Worm (Caenorhabditis elegans) whole organism, midembryonic: ENCODE data around the gene rpl-29.

ENCODE experiments used
- T22C8.4 ChIP-seq: fragments of 200-800 bp; sonication (Bioruptor generic); IDR thresholded peaks from 2 replicates; pipeline ENCODE4 v1.3.6; 2022; ENCODE audit warnings: missing genetic modification characterization, missing compliant biosample characterization
- cog-1 ChIP-seq: sonication (generic microtip); optimal IDR thresholded peaks from 2 replicates; lab custom pipeline; 2016; ENCODE audit warnings: missing genetic modification characterization, missing compliant biosample characterization
- klf-2 ChIP-seq: fragments of 200-800 bp; sonication (Bioruptor generic); conservative IDR thresholded peaks from 2 replicates; pipeline ENCODE4 v1.3.6; 2022; ENCODE audit warnings: missing genetic modification reagents, missing genetic modification characterization, missing compliant biosample characterization
- ztf-29 ChIP-seq: fragments of 200-800 bp; sonication (Bioruptor generic); IDR thresholded peaks from 2 replicates; pipeline ENCODE4 v1.3.6; 2022; ENCODE audit warnings: missing genetic modification reagents, missing genetic modification characterization, missing compliant biosample characterization

DNA sequence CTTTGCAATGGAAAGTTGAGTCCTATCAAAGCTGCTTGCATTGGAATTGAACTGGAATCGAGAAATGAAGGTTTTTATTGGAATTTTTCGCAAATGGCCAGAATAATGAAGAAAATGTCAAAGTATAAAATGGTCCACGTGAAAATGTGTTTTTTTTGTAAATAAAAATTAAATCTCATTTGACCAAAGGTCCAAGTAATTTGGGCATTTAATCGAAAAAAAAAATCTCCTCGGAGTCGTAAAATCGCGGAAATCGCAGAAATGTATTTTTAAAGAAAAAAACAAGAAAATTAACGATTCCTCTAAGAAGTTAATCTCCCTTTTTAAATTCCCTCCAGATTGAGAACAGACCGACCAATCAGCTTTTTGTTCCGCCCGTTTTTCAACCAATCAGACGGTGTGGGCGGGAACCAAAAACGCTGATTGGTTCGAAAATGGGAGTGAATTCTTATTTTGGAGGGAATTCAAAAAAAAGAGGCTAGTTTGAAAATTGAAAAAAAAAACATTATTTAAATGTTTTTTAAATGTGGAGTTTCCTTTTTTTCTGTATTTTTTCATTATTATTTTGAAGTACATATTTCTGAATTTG is 5.4 kb upstream of the rpl-29 start, which contains the start of gene prdh-1:
- TF ChIP-seq klf-2 (GFP tag; lab: Robert Waterston, UW), result no peak
- TF ChIP-seq ztf-29 (GFP tag; lab: Robert Waterston, UW), result no peak
- no peak for TF ChIP-seq T22C8.4 (GFP tag; lab: Robert Waterston, UW)
- TF ChIP-seq cog-1 (tag; lab: Kevin White, UChicago), result no peak
